Fruit fly (Drosophila melanogaster): ENCODE measurements around the gene CG31404.

Gene CG31404

DNA sequence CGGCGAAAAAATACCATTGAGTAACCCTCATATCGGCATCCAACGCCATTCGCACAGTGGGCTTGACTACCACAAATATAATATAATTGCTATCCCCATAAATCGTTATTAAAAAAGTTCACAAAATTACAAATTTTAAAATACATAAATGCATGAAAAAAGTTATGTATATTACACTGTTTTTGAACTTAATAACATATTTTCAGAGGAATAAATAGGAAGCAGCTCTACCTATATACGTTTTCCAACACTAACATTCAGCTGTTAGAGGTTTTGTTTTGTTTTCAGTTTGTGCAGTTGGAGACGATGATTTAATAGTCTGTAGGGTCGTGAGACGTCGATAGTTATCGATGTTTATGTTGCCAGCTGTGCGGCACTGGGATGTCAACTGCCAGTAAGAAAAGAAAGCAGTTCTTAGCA is 27.3 kb upstream of the CG31404 start, which contains the start of the genes Ino80 and Aptx:
Gene Ino80, minus strand, starts transcription at position 58 of the 420 bp plus-strand sequence.
Gene Aptx, plus strand, starts transcription at position 360 of the 420 bp plus-strand sequence.
- no peak for TF ChIP-seq CG13204 (GFP tag; optimal IDR thresholded peaks at IDR 0.05)
- TF ChIP-seq Ets98B (GFP tag; IDR thresholded peaks at IDR 0.05), result peak; percentile 84
- TF ChIP-seq CG17806 (tag; optimal IDR thresholded peaks at IDR 0.05), result peak; percentile 90
- peak; percentile 66 for TF ChIP-seq CG10348 (GFP tag; IDR thresholded peaks at IDR 0.05)
- peak; percentile 89 for TF ChIP-seq CG14655 (GFP tag; optimal IDR thresholded peaks at IDR 0.05)
- TF ChIP-seq CG8159 (tag; optimal IDR thresholded peaks at IDR 0.05), result peak; percentile 91
- TF ChIP-seq fd96Ca (GFP tag; IDR thresholded peaks at IDR 0.05), result peak; percentile 82; the same call in 2 of the 3 replicates
- peak; percentile 89 for TF ChIP-seq CG8301 (tag; optimal IDR thresholded peaks at IDR 0.05)
- peak; percentile 69 for TF ChIP-seq D1 (tag; optimal IDR thresholded peaks at IDR 0.05)
- TF ChIP-seq CG4496 (GFP tag; IDR thresholded peaks at IDR 0.05), result peak; percentile 94
- TF ChIP-seq CG15710 (tag; optimal IDR thresholded peaks at IDR 0.05), result peak; percentile 90
- peak; percentile 86 for TF ChIP-seq CG34367 (tag; optimal IDR thresholded peaks at IDR 0.05)
- TF ChIP-seq EcR (GFP tag; optimal IDR thresholded peaks at IDR 0.05), result no peak
- TF ChIP-seq gl (tag; optimal IDR thresholded peaks at IDR 0.05), result no peak
- TF ChIP-seq Snoo (tag; optimal IDR thresholded peaks at IDR 0.05), result peak; percentile 73
- peak; percentile 92 for TF ChIP-seq CG32121 (GFP tag; IDR thresholded peaks at IDR 0.05)
- peak; percentile 72; the same call in 1 of the 2 replicates for TF ChIP-seq CG12605 (GFP tag; IDR thresholded peaks at IDR 0.05)
- TF ChIP-seq Pif1B (GFP tag; optimal IDR thresholded peaks at IDR 0.05), result peak; percentile 83
- TF ChIP-seq Pif1A (GFP tag; optimal IDR thresholded peaks at IDR 0.05), result no peak
- TF ChIP-seq rn (GFP tag; IDR thresholded peaks at IDR 0.05), result peak; percentile 88
- TF ChIP-seq CG9948 (tag; optimal IDR thresholded peaks at IDR 0.05), result peak; percentile 89

DNA sequence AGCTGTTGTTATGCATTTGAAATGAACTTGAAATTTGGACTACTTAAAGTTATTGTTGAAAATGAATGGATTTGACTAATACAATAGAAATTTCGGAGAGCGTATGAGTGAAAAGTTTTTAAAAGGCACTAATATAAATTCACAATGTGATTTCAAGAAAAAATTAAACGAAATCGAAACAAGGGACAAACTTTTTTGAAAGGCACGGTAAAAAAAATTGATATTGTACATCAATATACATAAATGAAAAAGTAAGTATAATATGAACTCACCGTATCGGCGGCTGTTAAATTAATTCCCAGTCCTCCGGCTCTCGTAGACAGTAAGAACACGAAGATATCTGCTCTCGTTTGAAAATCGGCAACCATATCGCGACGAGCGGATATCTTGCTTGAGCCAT is 22.6 kb upstream of the CG31404 start, which contains the start of gene CG31244:
Gene CG31244, minus strand, starts transcription at position 101 of the 400 bp plus-strand sequence.
- no peak for TF ChIP-seq EcR (GFP tag; optimal IDR thresholded peaks at IDR 0.05)
- TF ChIP-seq CG13204 (GFP tag; optimal IDR thresholded peaks at IDR 0.05), result no peak
- TF ChIP-seq CG15710 (tag; optimal IDR thresholded peaks at IDR 0.05), result no peak
- no peak for TF ChIP-seq CG8159 (tag; optimal IDR thresholded peaks at IDR 0.05)
- no peak for TF ChIP-seq Pif1B (GFP tag; optimal IDR thresholded peaks at IDR 0.05)

DNA sequence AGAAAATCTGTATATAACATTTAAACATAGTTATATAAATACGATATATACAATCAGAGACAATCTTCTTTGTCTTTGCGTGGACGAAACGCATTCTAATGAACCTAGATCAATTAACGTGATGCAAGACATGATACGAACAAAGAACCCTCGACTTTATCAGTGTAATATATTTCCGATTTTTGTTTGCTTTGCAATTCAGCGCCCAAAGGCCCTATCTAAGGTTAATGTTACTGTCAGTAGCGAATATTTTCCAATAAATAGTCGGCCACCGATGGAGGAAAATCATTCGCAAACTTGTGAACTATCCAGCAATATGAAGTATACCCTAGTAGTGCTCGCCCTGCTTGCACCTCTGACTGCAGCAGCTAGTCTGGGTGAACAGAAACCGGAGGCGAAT is 17.2 kb upstream of the CG31404 start, which contains the start of gene CG3739:
Gene CG3739, plus strand, starts transcription at position 301 of the 400 bp plus-strand sequence.
- TF ChIP-seq Snoo (tag; optimal IDR thresholded peaks at IDR 0.05) (no peak), CG13204 (GFP tag; optimal IDR thresholded peaks at IDR 0.05) (no peak), D1 (tag; optimal IDR thresholded peaks at IDR 0.05) (no peak), rn (GFP tag; IDR thresholded peaks at IDR 0.05) (no peak), EcR (GFP tag; optimal IDR thresholded peaks at IDR 0.05) (no peak), CG8301 (tag; optimal IDR thresholded peaks at IDR 0.05) (no peak)

DNA sequence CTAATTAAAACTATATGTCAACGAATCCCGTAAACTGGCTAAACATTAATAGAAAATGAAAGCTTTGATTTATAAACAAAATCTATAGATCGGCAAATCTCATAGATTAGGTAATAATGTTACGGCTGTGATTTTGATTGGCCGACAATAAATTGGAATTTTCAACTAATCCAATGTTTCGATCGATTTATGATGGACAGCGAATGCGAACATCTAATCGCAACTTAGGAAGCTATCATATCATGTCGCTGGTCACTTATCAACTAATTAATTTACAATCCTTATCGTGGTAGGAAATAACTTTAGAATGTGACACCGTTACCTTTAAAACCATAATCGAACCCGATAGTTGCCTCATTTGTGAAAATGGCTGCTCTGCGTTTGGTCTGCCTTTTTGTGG is 14.1 kb upstream of the CG31404 start, which contains the start of gene CG18493:
Gene CG18493, plus strand, starts transcription at position 352 of the 400 bp plus-strand sequence.
- TF ChIP-seq CG9948 (tag; optimal IDR thresholded peaks at IDR 0.05) (no peak), CG8159 (tag; optimal IDR thresholded peaks at IDR 0.05) (no peak), CG14655 (GFP tag; optimal IDR thresholded peaks at IDR 0.05) (no peak), CG32121 (GFP tag; IDR thresholded peaks at IDR 0.05) (no peak), EcR (GFP tag; optimal IDR thresholded peaks at IDR 0.05) (no peak), Ets98B (GFP tag; IDR thresholded peaks at IDR 0.05) (no peak), CG4496 (GFP tag; IDR thresholded peaks at IDR 0.05) (no peak), CG8301 (tag; optimal IDR thresholded peaks at IDR 0.05) (no peak), fd96Ca (GFP tag; IDR thresholded peaks at IDR 0.05) (no peak), CG13204 (GFP tag; optimal IDR thresholded peaks at IDR 0.05) (no peak), Snoo (tag; optimal IDR thresholded peaks at IDR 0.05) (no peak), CG17806 (tag; optimal IDR thresholded peaks at IDR 0.05) (no peak), CG12605 (GFP tag; IDR thresholded peaks at IDR 0.05) (no peak), D1 (tag; optimal IDR thresholded peaks at IDR 0.05) (no peak), Pif1A (GFP tag; optimal IDR thresholded peaks at IDR 0.05) (no peak), rn (GFP tag; IDR thresholded peaks at IDR 0.05) (no peak), CG34367 (tag; optimal IDR thresholded peaks at IDR 0.05) (no peak), CG15710 (tag; optimal IDR thresholded peaks at IDR 0.05) (no peak)

DNA sequence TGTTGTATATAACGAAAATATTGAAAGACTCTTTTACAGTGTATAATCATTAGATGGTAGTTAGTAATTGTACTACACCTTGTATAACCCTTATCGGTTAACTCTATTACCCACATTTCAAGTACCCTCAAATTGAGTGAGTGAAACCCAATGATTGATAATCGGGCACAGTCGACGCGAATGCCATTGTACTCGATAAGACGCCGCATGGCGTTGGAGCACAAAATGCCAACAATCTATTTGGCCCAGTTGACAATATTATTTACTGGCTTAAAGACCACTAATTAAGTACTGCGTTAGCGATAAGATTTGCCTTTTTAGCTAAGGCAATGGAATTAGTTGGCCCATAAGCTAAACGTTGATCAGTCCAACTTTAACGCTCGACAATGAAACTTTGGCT is 11.8 kb upstream of the CG31404 start, which contains the start of gene CG3734:
Gene CG3734, plus strand, starts transcription at position 254 of the 400 bp plus-strand sequence.
- TF ChIP-seq fd96Ca (GFP tag; IDR thresholded peaks at IDR 0.05), result no peak
- TF ChIP-seq CG4496 (GFP tag; IDR thresholded peaks at IDR 0.05), result no peak
- TF ChIP-seq EcR (GFP tag; optimal IDR thresholded peaks at IDR 0.05), result no peak
- TF ChIP-seq gl (tag; optimal IDR thresholded peaks at IDR 0.05), result no peak
- no peak for TF ChIP-seq CG13204 (GFP tag; optimal IDR thresholded peaks at IDR 0.05)
- no peak for TF ChIP-seq Pif1A (GFP tag; optimal IDR thresholded peaks at IDR 0.05)
- no peak for TF ChIP-seq Pif1B (GFP tag; optimal IDR thresholded peaks at IDR 0.05)
- no peak for TF ChIP-seq CG8301 (tag; optimal IDR thresholded peaks at IDR 0.05)
- TF ChIP-seq CG32121 (GFP tag; IDR thresholded peaks at IDR 0.05), result no peak
- no peak for TF ChIP-seq CG17806 (tag; optimal IDR thresholded peaks at IDR 0.05)
- no peak for TF ChIP-seq rn (GFP tag; IDR thresholded peaks at IDR 0.05)
- no peak for TF ChIP-seq CG34367 (tag; optimal IDR thresholded peaks at IDR 0.05)
- TF ChIP-seq CG9948 (tag; optimal IDR thresholded peaks at IDR 0.05), result no peak
- TF ChIP-seq CG10348 (GFP tag; IDR thresholded peaks at IDR 0.05), result no peak

DNA sequence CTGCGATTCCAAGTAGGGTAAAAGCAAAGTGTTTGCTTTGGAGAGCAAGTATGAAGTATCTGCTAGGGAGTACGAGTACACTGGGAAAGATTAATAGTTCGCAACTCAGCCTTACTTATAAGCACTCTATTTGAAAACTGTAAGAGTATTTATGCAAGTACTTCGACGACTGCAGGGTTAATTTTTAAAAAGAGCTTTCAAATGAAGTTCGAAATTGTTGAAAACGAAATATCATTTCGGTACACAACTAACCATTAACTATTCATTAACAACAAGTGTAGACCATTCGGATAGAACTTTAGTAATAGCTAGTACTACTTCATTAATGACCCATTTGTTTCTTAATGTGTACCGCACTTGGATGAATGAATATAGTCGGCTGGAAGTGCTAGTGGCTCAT is 7.5 kb upstream of the CG31404 start:
- TF ChIP-seq Pif1A (GFP tag; optimal IDR thresholded peaks at IDR 0.05) (peak; percentile 23), CG8159 (tag; optimal IDR thresholded peaks at IDR 0.05) (peak; percentile 21), CG13204 (GFP tag; optimal IDR thresholded peaks at IDR 0.05) (no peak), CG14655 (GFP tag; optimal IDR thresholded peaks at IDR 0.05) (peak; percentile 71)
